Worm (Caenorhabditis elegans): Measurements from ENCODE around the gene gur-4.

Gene gur-4

ce11 chrII:14154357-14154756 is 49.8 kb downstream of the gur-4 start, which contains the start of gene Y48B6A.1 (continued):
- TF ChIP-seq Y48G9A.11 (GFP tag; IDR thresholded peaks at IDR 0.05) (peak; percentile 59; the same call in 1 of the 2 replicates), mes-2 (tag; optimal IDR thresholded peaks at IDR 0.05; ENCODE audit: poor library complexity, severe bottlenecking) (peak; percentile 99), lin-39 (tag; optimal IDR thresholded peaks at IDR 0.05) (no peak), pha-4 (GFP tag; IDR thresholded peaks at IDR 0.05) (peak; percentile 76; the same call in 1 of the 2 replicates), pha-4 (tag; optimal IDR thresholded peaks at IDR 0.05) (peak; percentile 99), lin-13 (GFP tag; optimal IDR thresholded peaks at IDR 0.05) (peak; percentile 96), ceh-82 (tag; optimal IDR thresholded peaks at IDR 0.05) (no peak), php-3 (GFP tag; IDR thresholded peaks at IDR 0.05) (0 out of 2 replicates have a peak, but pooled peaks have one; percentile 35), madf-9 (GFP tag; conservative IDR thresholded peaks at IDR 0.05) (peak; percentile 87), mxl-3 (GFP tag; optimal IDR thresholded peaks at IDR 0.05) (peak; percentile 87)

- TF ChIP-seq egl-43 (GFP tag; IDR thresholded peaks at IDR 0.05) = peak; percentile 52
- peak; percentile 83 for TF ChIP-seq Y48G9A.11 (GFP tag; IDR thresholded peaks at IDR 0.05)
- TF ChIP-seq php-3 (GFP tag; IDR thresholded peaks at IDR 0.05) = no peak
- no peak for TF ChIP-seq lin-13 (GFP tag; optimal IDR thresholded peaks at IDR 0.05)
- TF ChIP-seq F49E8.2 (tag; optimal IDR thresholded peaks at IDR 0.05; ENCODE audit: borderline replicate concordance) = peak; percentile 86
- peak; percentile 9 for TF ChIP-seq spr-1 (tag; optimal IDR thresholded peaks at IDR 0.05)
- TF ChIP-seq snpc-1.2 (GFP tag; IDR thresholded peaks at IDR 0.05) = peak; percentile 68
- TF ChIP-seq madf-5 (GFP tag; IDR thresholded peaks at IDR 0.05) = peak; percentile 12 to 20; a peak in 1 of 4 replicates
- peak; percentile 52; the same call in 1 of the 2 replicates for TF ChIP-seq pha-4 (GFP tag; IDR thresholded peaks at IDR 0.05)
- no peak for TF ChIP-seq pha-4 (tag; optimal IDR thresholded peaks at IDR 0.05)
- 0 out of 2 replicates have a peak, but pooled peaks have one; percentile 5 for TF ChIP-seq F26F4.8 (GFP tag; conservative IDR thresholded peaks at IDR 0.05)
- TF ChIP-seq D1046.2 (GFP tag; IDR thresholded peaks at IDR 0.05) = 0 out of 2 replicates have a peak, but pooled peaks have one; percentile 60
- no peak for TF ChIP-seq snpc-4 (tag; optimal IDR thresholded peaks at IDR 0.05)
- peak; percentile 77 for TF ChIP-seq set-16 (GFP tag; IDR thresholded peaks at IDR 0.05)
- no peak for TF ChIP-seq ztf-11 (tag; optimal IDR thresholded peaks at IDR 0.05)
- 0 out of 2 replicates have a peak, but pooled peaks have one; percentile 10 for TF ChIP-seq vab-7 (GFP tag; IDR thresholded peaks at IDR 0.05)
- peak; percentile 72; the same call in 1 of the 2 replicates for TF ChIP-seq lin-1 (GFP tag; IDR thresholded peaks at IDR 0.05)
- TF ChIP-seq Y105C5A.15 (GFP tag; IDR thresholded peaks at IDR 0.05) = 0 out of 2 replicates have a peak, but pooled peaks have one; percentile 46
- no peak for TF ChIP-seq zip-2 (tag; optimal IDR thresholded peaks at IDR 0.05)
- peak; percentile 36 for TF ChIP-seq mes-2 (tag; optimal IDR thresholded peaks at IDR 0.05; ENCODE audit: poor library complexity, severe bottlenecking)
- peak; percentile 28 for TF ChIP-seq nhr-102 (tag; optimal IDR thresholded peaks at IDR 0.05)
- no peak for TF ChIP-seq dmd-8 (GFP tag; IDR thresholded peaks at IDR 0.05)
- peak; percentile 78 for TF ChIP-seq Y5F2A.4 (GFP tag; optimal IDR thresholded peaks at IDR 0.05)
- no peak for TF ChIP-seq F44E2.7 (GFP tag; IDR thresholded peaks at IDR 0.05)
- TF ChIP-seq daf-16 (GFP tag; optimal IDR thresholded peaks at IDR 0.05) = no peak
- no peak for TF ChIP-seq daf-16 (tag; optimal IDR thresholded peaks at IDR 0.05)
- no peak for TF ChIP-seq zfp-2 (tag; optimal IDR thresholded peaks at IDR 0.05)
- no peak for TF ChIP-seq lsy-2 (tag; optimal IDR thresholded peaks at IDR 0.05)
- peak; percentile 37 for TF ChIP-seq spr-3 (GFP tag; optimal IDR thresholded peaks at IDR 0.05)
- peak; percentile 50; the same call in 1 of the 2 replicates for TF ChIP-seq ctbp-1 (GFP tag; IDR thresholded peaks at IDR 0.05)
- no peak for TF ChIP-seq T26A8.4 (GFP tag; IDR thresholded peaks at IDR 0.05)
- TF ChIP-seq gei-8 (GFP tag; optimal IDR thresholded peaks at IDR 0.05) = peak; percentile 42
- TF ChIP-seq mxl-2 (GFP tag; conservative IDR thresholded peaks at IDR 0.05) = no peak
- no peak for TF ChIP-seq F37D6.2 (tag; optimal IDR thresholded peaks at IDR 0.05)
- TF ChIP-seq lin-39 (tag; optimal IDR thresholded peaks at IDR 0.05) = no peak
- no peak for TF ChIP-seq nhr-6 (tag; optimal IDR thresholded peaks at IDR 0.05)
- peak; percentile 54 for TF ChIP-seq unc-130 (GFP tag; optimal IDR thresholded peaks at IDR 0.05)
- peak; percentile 69 for TF ChIP-seq nhr-111 (GFP tag; optimal IDR thresholded peaks at IDR 0.05)
- TF ChIP-seq lin-38 (GFP tag; IDR thresholded peaks at IDR 0.05) = peak; percentile 86
- TF ChIP-seq arid-1 (GFP tag; conservative IDR thresholded peaks at IDR 0.05) = 0 out of 2 replicates have a peak, but pooled peaks have one; percentile 39
- TF ChIP-seq ama-1 (optimal IDR thresholded peaks at IDR 0.05) = peak; percentile 65
- no peak for TF ChIP-seq nhr-77 (tag; optimal IDR thresholded peaks at IDR 0.05)
- TF ChIP-seq nhr-28 (tag; optimal IDR thresholded peaks at IDR 0.05) = no peak
Measured at ce11 chrII:14155259-14156023, 50.9 kb downstream of the gur-4 start, which contains the start of the genes rpl-43 and xrn-2. TSS of gene rpl-43 (plus strand) at chrII:14155294. TSS of gene xrn-2 (plus strand) at chrII:14155768.
